Worm (Caenorhabditis elegans) whole organism, young adult: ENCODE measurements around the gene prx-10.

Source experiments
- B0035.1 ChIP-seq: sonication (generic microtip); optimal IDR thresholded peaks from 2 replicates; lab custom pipeline; 2016; ENCODE audit warnings: missing genetic modification characterization, mild to moderate bottlenecking, missing compliant biosample characterization, missing genotype, missing genetic modification reagents
- B0336.3 ChIP-seq: fragments of 200-800 bp; sonication (Bioruptor generic); IDR thresholded peaks from 2 replicates; pipeline ENCODE4 v1.3.6; 2022; ENCODE audit warnings: missing genetic modification characterization, missing compliant biosample characterization
- F10E7.11 ChIP-seq: sonication (generic microtip); optimal IDR thresholded peaks from 2 replicates; lab custom pipeline; 2017; ENCODE audit warnings: mild to moderate bottlenecking, missing genetic modification characterization, moderate library complexity, missing compliant biosample characterization
- F23B12.7 ChIP-seq: sonication (generic microtip); optimal IDR thresholded peaks from 2 replicates; lab custom pipeline; 2017; ENCODE audit warnings: missing genetic modification characterization, mild to moderate bottlenecking, missing compliant biosample characterization, antibody characterized with exemption, moderate library complexity; ENCODE audit not compliant: insufficient read depth
- Y67H2A.10 ChIP-seq: fragments of 200-800 bp; sonication (Bioruptor generic); conservative IDR thresholded peaks from 2 replicates; pipeline ENCODE4 v1.3.6; 2022; ENCODE audit warnings: missing genetic modification reagents, missing genetic modification characterization, missing compliant biosample characterization
- attf-6 ChIP-seq: fragments of 200-800 bp; sonication (Bioruptor generic); IDR thresholded peaks from 2 replicates; pipeline ENCODE4 v1.3.6; 2022; ENCODE audit warnings: missing genetic modification reagents, missing genetic modification characterization, missing compliant biosample characterization
- dpl-1 ChIP-seq: fragments of 150-350 bp; optimal IDR thresholded peaks from 2 replicates; lab custom pipeline; 2014; ENCODE audit warnings: missing biosample characterization, missing genetic modification reagents, missing genetic modification characterization
- let-526 ChIP-seq: fragments of 200-800 bp; sonication (Bioruptor generic); IDR thresholded peaks from 2 replicates; pipeline ENCODE4 v1.3.6; 2022; ENCODE audit warnings: missing genetic modification reagents, missing genetic modification characterization, missing compliant biosample characterization
- let-607 ChIP-seq, 2 experiments: fragments of 200-800 bp in 1 of 2; sonication (Bioruptor generic) in 1 of 2; sonication (generic microtip) in 1 of 2; optimal IDR thresholded peaks; 2 replicates each; lab custom pipeline; 2016 to 2018; ENCODE audit warnings: mild to moderate bottlenecking in 2 of 2, missing compliant biosample characterization in 2 of 2, missing genetic modification characterization in 2 of 2, moderate library complexity in 2 of 2, missing genotype in 1 of 2
- madf-3 ChIP-seq: fragments of 200-800 bp; sonication (Bioruptor generic); IDR thresholded peaks from 2 replicates; pipeline ENCODE4 v1.3.6; 2022; ENCODE audit warnings: missing genetic modification reagents, missing genetic modification characterization, missing compliant biosample characterization
- madf-6 ChIP-seq: fragments of 200-800 bp; sonication (Bioruptor generic); IDR thresholded peaks from 2 replicates; pipeline ENCODE4 v1.3.6; 2022; ENCODE audit warnings: missing genetic modification reagents, missing genetic modification characterization, missing compliant biosample characterization
- nhr-80 ChIP-seq: sonication (generic microtip); optimal IDR thresholded peaks from 2 replicates; lab custom pipeline; 2016; ENCODE audit warnings: missing genetic modification characterization, missing compliant biosample characterization
- rpc-1 ChIP-seq, 2 experiments: fragments of 150-350 bp in 1 of 2; sonication (generic microtip) in 1 of 2; optimal IDR thresholded peaks; 2 replicates each; lab custom pipeline; 2014 to 2018; ENCODE audit warnings: missing biosample characterization in 1 of 2, missing genetic modification characterization in 1 of 2, missing genetic modification reagents in 1 of 2, missing genotype in 1 of 2
- sdz-38 ChIP-seq: sonication (generic microtip); optimal IDR thresholded peaks from 2 replicates; lab custom pipeline; 2016; ENCODE audit warnings: missing genotype, missing genetic modification characterization, missing compliant biosample characterization
- snpc-1.1 ChIP-seq: sonication (generic microtip); optimal IDR thresholded peaks from 2 replicates; lab custom pipeline; 2017; ENCODE audit warnings: missing genetic modification characterization, mild to moderate bottlenecking, missing compliant biosample characterization, antibody characterized with exemption, moderate library complexity, missing genotype, missing genetic modification reagents; ENCODE audit not compliant: insufficient read depth
- tbp1 ChIP-seq: fragments of 200-800 bp; sonication (Bioruptor generic); optimal IDR thresholded peaks from 2 replicates; lab custom pipeline; 2018; ENCODE audit warnings: mild to moderate bottlenecking, missing genetic modification characterization, missing compliant biosample characterization
- tlf-1 ChIP-seq: fragments of 200-800 bp; sonication (Bioruptor generic); optimal IDR thresholded peaks from 2 replicates; lab custom pipeline; 2018; ENCODE audit warnings: mild to moderate bottlenecking, missing genetic modification characterization, missing compliant biosample characterization
- ztf-22 ChIP-seq: fragments of 200-800 bp; sonication (Bioruptor generic); optimal IDR thresholded peaks from 2 replicates; lab custom pipeline; 2018; ENCODE audit warnings: mild to moderate bottlenecking, missing genetic modification characterization, moderate library complexity, missing compliant biosample characterization
- ztf-6 ChIP-seq: fragments of 200-800 bp; sonication (Bioruptor generic); IDR thresholded peaks from 2 replicates; pipeline ENCODE4 v1.3.6; 2022; ENCODE audit warnings: missing genetic modification reagents, missing genetic modification characterization, missing compliant biosample characterization

prx-10 gene

DNA sequence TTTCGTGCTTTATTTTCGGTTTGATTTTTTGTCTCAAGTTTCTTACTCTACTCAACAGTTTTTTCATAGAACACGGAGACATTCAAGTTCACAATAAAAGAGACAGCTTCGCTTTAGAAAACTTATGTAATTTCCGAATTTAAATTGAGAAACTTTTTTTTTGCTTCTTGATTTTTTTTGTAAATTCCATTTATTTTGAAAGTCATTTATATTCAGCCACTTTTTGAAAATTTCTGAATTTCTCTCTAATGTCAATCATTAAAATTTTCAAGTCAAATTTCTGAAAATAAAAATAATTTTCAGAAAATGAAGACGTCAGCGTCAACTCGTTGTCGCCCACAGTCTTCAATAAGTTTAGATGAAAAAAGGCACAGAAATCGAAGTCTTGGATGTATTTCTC lies 51.7 kb downstream of the prx-10 start, which contains the start of gene T15B12.1:
Gene T15B12.1 (plus strand): TSS at position 301 of the 400 bp plus-strand sequence.
- no peak for TF ChIP-seq let-607 (tag; optimal IDR thresholded peaks at IDR 0.05; lab: Kevin White, UChicago)
- no peak for TF ChIP-seq tlf-1 (GFP tag; lab: Kevin White, UChicago)
- TF ChIP-seq ztf-22 (GFP tag; lab: Kevin White, UChicago), result no peak
- TF ChIP-seq ztf-6, result no peak
- TF ChIP-seq sdz-38 (tag; lab: Kevin White, UChicago), result no peak
- no peak for TF ChIP-seq tbp1
- TF ChIP-seq Y67H2A.10 (GFP tag; lab: Robert Waterston, UW), result no peak
- no peak for TF ChIP-seq B0035.1
- no peak for TF ChIP-seq let-526 (GFP tag; lab: Robert Waterston, UW)
- TF ChIP-seq attf-6 (GFP tag; lab: Robert Waterston, UW), result no peak
- no peak for TF ChIP-seq F10E7.11
- no peak for TF ChIP-seq snpc-1.1 (tag; lab: Kevin White, UChicago)
- TF ChIP-seq madf-6 (GFP tag; lab: Robert Waterston, UW), result no peak
- TF ChIP-seq nhr-80 (tag; lab: Kevin White, UChicago), result no peak
- no peak for TF ChIP-seq dpl-1 (GFP tag; lab: Kevin White, UChicago)
- TF ChIP-seq F23B12.7 (tag; lab: Kevin White, UChicago), result no peak
- no peak for TF ChIP-seq B0336.3 (GFP tag; lab: Robert Waterston, UW)
- TF ChIP-seq madf-3 (GFP tag; lab: Robert Waterston, UW), result no peak
- no peak for TF ChIP-seq rpc-1 (optimal IDR thresholded peaks at IDR 0.05; lab: Kevin White, UChicago)
- no peak for TF ChIP-seq rpc-1 (tag; optimal IDR thresholded peaks at IDR 0.05; lab: Kevin White, UChicago)
